Worm (Caenorhabditis elegans): ENCODE results near the gene hxk-3.
A peak's percentile ranks its signal among the peaks of the same experiment; 100 is the strongest.

hxk-3 gene

DNA sequence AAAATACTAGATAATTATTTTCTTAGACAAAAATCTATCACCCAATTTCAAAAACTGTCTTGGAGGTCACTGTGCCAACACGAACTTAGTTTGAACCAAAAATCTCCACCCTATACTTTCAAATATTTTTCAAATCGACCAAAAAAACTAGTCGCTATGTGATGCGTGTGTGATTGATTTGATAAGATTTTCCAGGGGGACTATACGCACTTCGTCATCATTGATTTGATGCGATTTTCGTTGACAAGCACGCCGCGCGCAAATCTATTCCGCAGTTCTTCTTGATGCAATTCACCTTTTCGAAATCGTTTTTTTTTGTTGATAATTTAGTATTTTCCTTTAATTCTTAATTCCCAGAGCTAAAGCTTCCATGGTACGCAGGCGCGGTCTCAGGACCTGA lies 44.0 kb upstream of the hxk-3 start:
- TF ChIP-seq ztf-4 (tag; optimal IDR thresholded peaks at IDR 0.05) (no peak), egl-5 (tag; optimal IDR thresholded peaks at IDR 0.05) (no peak), nhr-23 (tag; optimal IDR thresholded peaks at IDR 0.05) (peak; percentile 41)

DNA sequence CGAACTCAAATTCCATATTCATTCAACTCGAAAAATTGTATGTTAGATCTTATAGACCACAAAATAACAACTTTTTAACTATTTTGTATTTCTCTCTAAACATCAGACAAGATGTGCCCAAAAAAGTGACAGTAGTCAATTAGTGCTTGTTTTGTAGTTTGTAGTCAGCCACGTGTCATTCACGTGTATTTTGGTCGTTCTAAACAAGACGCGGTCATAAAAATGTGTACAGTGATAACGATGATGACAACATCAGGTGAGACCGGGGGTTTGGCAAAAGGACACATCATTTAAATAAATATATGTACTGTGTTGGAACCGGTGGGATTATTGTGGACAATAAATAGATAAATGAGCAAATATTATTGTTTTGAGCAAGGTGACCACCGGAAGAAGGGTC lies 43.2 kb upstream of the hxk-3 start:
- no peak for TF ChIP-seq nhr-28 (tag; optimal IDR thresholded peaks at IDR 0.05)
- no peak for TF ChIP-seq nhr-11 (tag; optimal IDR thresholded peaks at IDR 0.05)
- no peak for TF ChIP-seq ztf-11 (tag; optimal IDR thresholded peaks at IDR 0.05)
- TF ChIP-seq jun-1 (tag; optimal IDR thresholded peaks at IDR 0.05): peak; percentile 74
- peak; percentile 73 for TF ChIP-seq mml-1 (tag; optimal IDR thresholded peaks at IDR 0.05)
- TF ChIP-seq tbx-2 (tag; optimal IDR thresholded peaks at IDR 0.05): no peak
- peak; percentile 31 for TF ChIP-seq lsy-12 (tag; optimal IDR thresholded peaks at IDR 0.05)
- TF ChIP-seq sea-2 (GFP tag; optimal IDR thresholded peaks at IDR 0.05): no peak
- no peak for TF ChIP-seq nhr-77 (tag; optimal IDR thresholded peaks at IDR 0.05)
- no peak for TF ChIP-seq lin-15B (tag; optimal IDR thresholded peaks at IDR 0.05)
- no peak for TF ChIP-seq nhr-76 (tag; optimal IDR thresholded peaks at IDR 0.05)
- peak; percentile 72 for TF ChIP-seq pha-4 (tag; optimal IDR thresholded peaks at IDR 0.05)
- no peak for TF ChIP-seq ceh-16 (tag; optimal IDR thresholded peaks at IDR 0.05)
- no peak for TF ChIP-seq fkh-2 (tag; optimal IDR thresholded peaks at IDR 0.05)
- TF ChIP-seq elt-1 (tag; optimal IDR thresholded peaks at IDR 0.05): no peak
- TF ChIP-seq snpc-4 (tag; optimal IDR thresholded peaks at IDR 0.05): no peak
- TF ChIP-seq fos-1 (tag; optimal IDR thresholded peaks at IDR 0.05): no peak
- peak in 1 of 3 experiments; percentile 33 for TF ChIP-seq elt-3 (tag; optimal IDR thresholded peaks at IDR 0.05)
- TF ChIP-seq hmg-11 (tag; optimal IDR thresholded peaks at IDR 0.05): no peak
- TF ChIP-seq unc-62 (GFP tag; optimal IDR thresholded peaks at IDR 0.05): no peak
- peak; percentile 73 for TF ChIP-seq nhr-25 (tag; optimal IDR thresholded peaks at IDR 0.05)
- no peak for TF ChIP-seq R02D3.7 (tag; optimal IDR thresholded peaks at IDR 0.05)
- TF ChIP-seq ZK546.5 (tag; optimal IDR thresholded peaks at IDR 0.05): no peak
- peak; percentile 48 for TF ChIP-seq nhr-43 (tag; optimal IDR thresholded peaks at IDR 0.05; ENCODE audit: poor library complexity, severe bottlenecking)
- no peak for TF ChIP-seq nhr-12 (tag; optimal IDR thresholded peaks at IDR 0.05)
- no peak for TF ChIP-seq egl-27 (tag; optimal IDR thresholded peaks at IDR 0.05)
- TF ChIP-seq skn-1 (tag; optimal IDR thresholded peaks at IDR 0.05): no peak
- no peak for TF ChIP-seq egl-5 (tag; optimal IDR thresholded peaks at IDR 0.05)
- TF ChIP-seq ztf-4 (tag; optimal IDR thresholded peaks at IDR 0.05): no peak
- no peak for TF ChIP-seq fkh-10 (GFP tag; optimal IDR thresholded peaks at IDR 0.05)
- TF ChIP-seq mdl-1 (tag; optimal IDR thresholded peaks at IDR 0.05): peak; percentile 27
- TF ChIP-seq unc-39 (tag; optimal IDR thresholded peaks at IDR 0.05): no peak
- TF ChIP-seq nhr-23 (tag; optimal IDR thresholded peaks at IDR 0.05): peak; percentile 49
- TF ChIP-seq ceh-82 (tag; optimal IDR thresholded peaks at IDR 0.05): no peak
- TF ChIP-seq pqm-1 (tag; optimal IDR thresholded peaks at IDR 0.05): peak; percentile 89
- peak; percentile 18 for TF ChIP-seq ama-1 (optimal IDR thresholded peaks at IDR 0.05)
- TF ChIP-seq lin-39 (tag; optimal IDR thresholded peaks at IDR 0.05): no peak
- peak; percentile 84 for TF ChIP-seq elt-2 (tag; optimal IDR thresholded peaks at IDR 0.05)
- no peak for TF ChIP-seq ceh-9 (tag; optimal IDR thresholded peaks at IDR 0.05)
- no peak for TF ChIP-seq daf-12 (tag; optimal IDR thresholded peaks at IDR 0.05)
- no peak for TF ChIP-seq zag-1 (tag; optimal IDR thresholded peaks at IDR 0.05)
- TF ChIP-seq nhr-237 (tag; optimal IDR thresholded peaks at IDR 0.05): no peak
- TF ChIP-seq aly-2 (tag; optimal IDR thresholded peaks at IDR 0.05): no peak
- TF ChIP-seq ceh-28 (tag; optimal IDR thresholded peaks at IDR 0.05): no peak
- peak; percentile 22 for TF ChIP-seq nfya-1 (tag; optimal IDR thresholded peaks at IDR 0.05; ENCODE audit: insufficient read depth)
- no peak for TF ChIP-seq nhr-67 (tag; optimal IDR thresholded peaks at IDR 0.05)
- TF ChIP-seq eor-1 (tag; optimal IDR thresholded peaks at IDR 0.05): no peak

Measured in whole organism, L3 larva.